Worm (Caenorhabditis elegans) whole organism, late embryonic: Measurements from ENCODE around the gene F36H1.11.

ENCODE experiments used
- C08G9.2 ChIP-seq: sonication (generic microtip); optimal IDR thresholded peaks from 2 replicates; lab custom pipeline; 2016; ENCODE audit warnings: mild to moderate bottlenecking, missing genetic modification characterization, moderate library complexity, missing compliant biosample characterization
- Y22D7AL.16 ChIP-seq: sonication (generic microtip); optimal IDR thresholded peaks from 2 replicates; lab custom pipeline; 2016; ENCODE audit warnings: missing genetic modification characterization, missing compliant biosample characterization
- ama-1 ChIP-seq: fragments of 150-350 bp; optimal IDR thresholded peaks from 2 replicates; lab custom pipeline; 2014
- ceh-19 ChIP-seq: fragments of 200-800 bp; sonication (Bioruptor generic); optimal IDR thresholded peaks from 2 replicates; lab custom pipeline; 2018; ENCODE audit warnings: mild to moderate bottlenecking, missing genetic modification characterization, missing compliant biosample characterization
- eyg-1 ChIP-seq: sonication (generic microtip); optimal IDR thresholded peaks from 2 replicates; lab custom pipeline; 2016; ENCODE audit warnings: missing genotype, missing genetic modification characterization, missing compliant biosample characterization
- nhr-11 ChIP-seq: fragments of 150-350 bp; optimal IDR thresholded peaks from 2 replicates; lab custom pipeline; 2014; ENCODE audit warnings: missing biosample characterization, missing genetic modification characterization
- pqm-1 ChIP-seq: sonication (generic microtip); optimal IDR thresholded peaks from 2 replicates; lab custom pipeline; 2016; ENCODE audit warnings: missing genetic modification characterization, missing compliant biosample characterization
- unc-42 ChIP-seq: sonication (generic microtip); optimal IDR thresholded peaks from 2 replicates; lab custom pipeline; 2016; ENCODE audit warnings: missing genotype, missing genetic modification characterization, missing compliant biosample characterization

DNA sequence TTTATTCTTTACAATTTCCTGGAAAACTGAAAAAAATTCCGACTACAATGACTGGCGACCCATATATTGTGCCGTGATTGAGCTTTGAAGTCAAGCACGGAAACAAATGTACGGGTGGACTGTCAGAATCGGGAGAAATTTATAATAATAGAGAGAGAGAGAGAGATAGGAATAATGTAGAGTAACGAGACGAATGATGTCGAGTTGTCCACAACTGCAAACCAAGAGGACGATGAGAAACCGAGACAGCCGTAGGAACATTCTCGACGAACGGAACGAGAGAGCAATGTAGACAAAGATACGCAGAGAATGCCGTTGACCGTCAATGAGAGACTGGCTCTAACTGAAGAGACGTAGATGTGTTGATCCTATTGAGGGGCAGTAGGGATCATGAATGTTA is 21.4 kb upstream of the F36H1.11 start:
- peak; percentile 39 for TF ChIP-seq C08G9.2 (tag; lab: Kevin White, UChicago)
- peak; percentile 69 for TF ChIP-seq ama-1
- TF ChIP-seq eyg-1 (tag; lab: Kevin White, UChicago): no peak
- no peak for TF ChIP-seq nhr-11 (tag; lab: Kevin White, UChicago)
- no peak for TF ChIP-seq Y22D7AL.16 (tag; lab: Kevin White, UChicago)
- no peak for TF ChIP-seq ceh-19 (GFP tag; lab: Kevin White, UChicago)
- TF ChIP-seq pqm-1 (tag; lab: Kevin White, UChicago): no peak
- TF ChIP-seq unc-42 (tag; lab: Kevin White, UChicago): no peak
